Worm (Caenorhabditis elegans): Measurements from ENCODE around the gene allo-1.

ce11 chrIV:10734527-10735436 is 37.9 kb upstream of the allo-1 start, which contains the start of the genes orc-5 and cyb-1:
- TF ChIP-seq ama-1 (optimal IDR thresholded peaks at IDR 0.05): no peak
- TF ChIP-seq F13C5.2 (tag; optimal IDR thresholded peaks at IDR 0.05): no peak
- TF ChIP-seq ceh-13 (GFP tag; optimal IDR thresholded peaks at IDR 0.05): no peak
- TF ChIP-seq tra-4 (tag; optimal IDR thresholded peaks at IDR 0.05): no peak
- no peak for TF ChIP-seq flt-1 (GFP tag; IDR thresholded peaks at IDR 0.05)
- no peak for TF ChIP-seq ets-7 (tag; optimal IDR thresholded peaks at IDR 0.05)
- TF ChIP-seq pes-1 (GFP tag; IDR thresholded peaks at IDR 0.05): no peak
- TF ChIP-seq hmg-4 (GFP tag; optimal IDR thresholded peaks at IDR 0.05): no peak
- TF ChIP-seq B0310.2 (tag; optimal IDR thresholded peaks at IDR 0.05): no peak
